Worm (Caenorhabditis elegans): Measurements from ENCODE around the gene nstp-7.
A peak's percentile ranks its signal among the peaks of the same experiment; 100 is the strongest.

nstp-7 gene

DNA sequence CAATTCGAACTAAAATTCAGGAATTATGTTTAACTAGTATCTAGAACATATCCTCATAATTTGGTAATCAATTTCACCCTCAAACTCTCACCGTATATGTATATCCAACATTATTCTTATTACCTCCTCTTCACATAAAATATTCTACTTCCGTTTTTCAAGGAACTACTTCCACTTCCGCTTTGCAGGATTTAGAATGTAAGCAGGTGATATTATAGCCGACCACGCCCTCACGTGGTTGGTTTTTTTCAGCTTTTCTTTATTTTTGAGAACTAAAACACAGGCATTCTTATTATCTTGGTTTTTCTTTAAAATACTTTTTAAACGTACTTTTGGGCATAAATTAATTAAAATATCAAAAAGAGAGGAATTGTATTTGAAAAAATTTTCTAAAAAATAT, 36.2 kb downstream of the nstp-7 start:
- no peak for TF ChIP-seq pqm-1 (tag; optimal IDR thresholded peaks at IDR 0.05)

ce11 chrV:619054-619453, 37.3 kb downstream of the nstp-7 start, which contains the start of gene F48G7.4:
Gene F48G7.4, plus strand, starts transcription at chrV:619453.
- TF ChIP-seq unc-55 (GFP tag; optimal IDR thresholded peaks at IDR 0.05) (peak; percentile 83), eyg-1 (tag; optimal IDR thresholded peaks at IDR 0.05) (no peak), ceh-18 (tag; optimal IDR thresholded peaks at IDR 0.05) (peak; percentile 14)

ce11 chrV:620987-621386, 39.3 kb downstream of the nstp-7 start:
- TF ChIP-seq C38D4.7 (GFP tag; optimal IDR thresholded peaks at IDR 0.05) (no peak), che-1 (tag; optimal IDR thresholded peaks at IDR 0.05) (no peak), dve-1 (tag; optimal IDR thresholded peaks at IDR 0.05) (no peak), nfya-1 (tag; optimal IDR thresholded peaks at IDR 0.05) (no peak), npax-4 (tag; optimal IDR thresholded peaks at IDR 0.05) (no peak), ceh-6 (GFP tag; optimal IDR thresholded peaks at IDR 0.05) (no peak), fkh-10 (GFP tag; optimal IDR thresholded peaks at IDR 0.05) (no peak), hlh-30 (tag; optimal IDR thresholded peaks at IDR 0.05; ENCODE audit: insufficient read depth) (no peak), nhr-11 (tag; optimal IDR thresholded peaks at IDR 0.05) (no peak), syd-9 (tag; optimal IDR thresholded peaks at IDR 0.05) (no peak), sox-4 (tag; optimal IDR thresholded peaks at IDR 0.05) (no peak), lim-6 (tag; optimal IDR thresholded peaks at IDR 0.05) (no peak)

- TF ChIP-seq C38D4.7 (GFP tag; optimal IDR thresholded peaks at IDR 0.05) = no peak
- TF ChIP-seq hlh-15 (tag; optimal IDR thresholded peaks at IDR 0.05) = no peak
- no peak for TF ChIP-seq elt-4 (tag; optimal IDR thresholded peaks at IDR 0.05)
Measured at ce11 chrV:622902-623301, 41.2 kb downstream of the nstp-7 start, which contains the start of gene F48G7.5. Gene F48G7.5, minus strand, starts transcription at chrV:622935.

DNA sequence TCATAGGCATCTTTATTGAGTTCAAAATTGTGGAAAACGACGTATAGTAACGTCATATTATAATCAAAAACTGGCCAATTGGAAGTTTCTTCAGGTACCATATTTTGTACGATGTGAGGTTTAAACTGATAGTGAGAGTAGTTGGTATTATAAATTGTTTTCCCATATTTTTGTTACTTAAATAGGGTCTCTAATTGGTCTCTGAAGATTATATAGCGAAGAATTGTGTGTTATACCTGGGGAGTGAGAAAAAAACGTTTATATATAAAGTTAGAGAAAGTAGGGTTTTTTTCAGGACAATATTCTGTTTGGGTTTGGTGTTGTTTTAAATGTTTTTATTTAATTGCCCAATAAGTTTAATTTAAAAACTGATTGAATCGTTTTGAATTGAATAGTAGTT, 43.2 kb downstream of the nstp-7 start, which contains the start of gene srt-17:
Gene srt-17 (minus strand): TSS at position 101 of the 400 bp plus-strand sequence.
- no peak for TF ChIP-seq tbx-7 (tag; optimal IDR thresholded peaks at IDR 0.05)
- TF ChIP-seq fkh-10 (GFP tag; optimal IDR thresholded peaks at IDR 0.05) = no peak
- no peak for TF ChIP-seq F13H6.1 (tag; optimal IDR thresholded peaks at IDR 0.05)
- no peak for TF ChIP-seq ahr-1 (tag; optimal IDR thresholded peaks at IDR 0.05)
- TF ChIP-seq ceh-19 (GFP tag; optimal IDR thresholded peaks at IDR 0.05) = no peak
- TF ChIP-seq ceh-30 (tag; optimal IDR thresholded peaks at IDR 0.05) = no peak
- no peak for TF ChIP-seq che-1 (tag; optimal IDR thresholded peaks at IDR 0.05)
- no peak for TF ChIP-seq fax-1 (tag; optimal IDR thresholded peaks at IDR 0.05)
- TF ChIP-seq K09A11.1 (tag; optimal IDR thresholded peaks at IDR 0.05; ENCODE audit: insufficient read depth) = no peak
- no peak for TF ChIP-seq zip-5 (tag; optimal IDR thresholded peaks at IDR 0.05)
- TF ChIP-seq lim-6 (tag; optimal IDR thresholded peaks at IDR 0.05) = no peak
- no peak for TF ChIP-seq nhr-232 (tag; optimal IDR thresholded peaks at IDR 0.05)
- no peak for TF ChIP-seq hlh-8 (tag; optimal IDR thresholded peaks at IDR 0.05)
- no peak for TF ChIP-seq nhr-11 (tag; optimal IDR thresholded peaks at IDR 0.05)
- no peak for TF ChIP-seq sox-4 (tag; optimal IDR thresholded peaks at IDR 0.05)
- no peak for TF ChIP-seq ceh-9 (tag; optimal IDR thresholded peaks at IDR 0.05)
- no peak for TF ChIP-seq hlh-30 (tag; optimal IDR thresholded peaks at IDR 0.05; ENCODE audit: insufficient read depth)
- TF ChIP-seq T23F11.4 (GFP tag; optimal IDR thresholded peaks at IDR 0.05) = no peak

DNA sequence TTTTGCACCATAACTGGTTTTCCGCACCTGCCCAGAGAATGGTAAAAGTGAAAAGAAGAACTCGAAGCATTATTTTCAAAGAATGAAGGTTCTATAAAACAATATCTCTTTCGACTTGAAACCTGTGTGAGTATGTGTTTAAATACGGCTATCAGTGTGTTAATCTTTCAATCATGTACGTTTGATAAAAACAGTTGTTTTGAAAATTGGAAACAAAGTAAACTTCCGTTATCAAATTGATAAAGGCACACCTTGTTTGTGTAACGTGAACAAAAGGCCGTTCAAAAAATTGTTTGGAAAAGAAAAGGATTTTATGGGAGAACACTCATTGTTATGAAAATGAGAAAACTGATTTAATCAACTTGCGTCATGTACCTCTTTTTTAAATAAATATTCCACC, 44.6 kb downstream of the nstp-7 start, which contains the start of gene F48G7.7:
Gene F48G7.7 (minus strand): TSS at position 101 of the 400 bp plus-strand sequence.
- no peak for TF ChIP-seq nhr-232 (tag; optimal IDR thresholded peaks at IDR 0.05)
- no peak for TF ChIP-seq ceh-18 (tag; optimal IDR thresholded peaks at IDR 0.05)
- no peak for TF ChIP-seq lin-11 (tag; optimal IDR thresholded peaks at IDR 0.05)
- no peak for TF ChIP-seq ceh-9 (tag; optimal IDR thresholded peaks at IDR 0.05)
- no peak for TF ChIP-seq ceh-48 (tag; optimal IDR thresholded peaks at IDR 0.05)
- TF ChIP-seq K02D7.2 (tag; optimal IDR thresholded peaks at IDR 0.05) = no peak
- no peak for TF ChIP-seq nfya-1 (tag; optimal IDR thresholded peaks at IDR 0.05)
- TF ChIP-seq eyg-1 (tag; optimal IDR thresholded peaks at IDR 0.05) = no peak
- TF ChIP-seq gmeb-2 (tag; optimal IDR thresholded peaks at IDR 0.05) = no peak
- no peak for TF ChIP-seq ceh-22 (tag; optimal IDR thresholded peaks at IDR 0.05)
- no peak for TF ChIP-seq syd-9 (tag; optimal IDR thresholded peaks at IDR 0.05)
- TF ChIP-seq unc-55 (GFP tag; optimal IDR thresholded peaks at IDR 0.05) = no peak
- no peak for TF ChIP-seq pha-2 (tag; optimal IDR thresholded peaks at IDR 0.05)
- TF ChIP-seq dve-1 (tag; optimal IDR thresholded peaks at IDR 0.05) = no peak
- TF ChIP-seq pqm-1 (tag; optimal IDR thresholded peaks at IDR 0.05) = no peak
- TF ChIP-seq ceh-45 (GFP tag; IDR thresholded peaks at IDR 0.05) = no peak
- TF ChIP-seq sox-4 (tag; optimal IDR thresholded peaks at IDR 0.05) = no peak
- TF ChIP-seq unc-42 (tag; optimal IDR thresholded peaks at IDR 0.05) = no peak
- TF ChIP-seq C38D4.7 (GFP tag; optimal IDR thresholded peaks at IDR 0.05) = no peak
- no peak for TF ChIP-seq ama-1 (optimal IDR thresholded peaks at IDR 0.05)
